Worm (Caenorhabditis elegans): ENCODE results near the gene ehbp-1.

DNA sequence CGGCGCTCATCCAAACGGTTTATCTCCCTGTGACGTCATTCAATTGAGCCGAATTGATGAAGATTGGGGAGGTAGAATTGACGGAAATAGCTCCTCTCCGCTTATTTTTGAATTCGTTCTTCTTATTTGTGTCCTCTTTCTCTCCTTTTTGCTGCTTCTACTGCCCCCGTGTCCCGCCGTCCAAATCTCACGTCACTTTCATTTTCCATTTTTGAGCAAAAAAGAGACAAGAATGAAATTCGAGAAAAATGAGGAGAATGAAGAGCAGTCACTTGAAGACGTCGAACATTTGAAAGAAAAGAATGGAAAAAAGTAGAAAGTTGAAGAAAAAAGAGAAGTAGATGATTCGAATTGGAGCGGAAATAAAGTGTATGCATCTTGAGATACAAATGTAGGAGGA, 13.1 kb downstream of the ehbp-1 start:
- TF ChIP-seq flt-1 (GFP tag; IDR thresholded peaks at IDR 0.05) (no peak), ref-1 (GFP tag; conservative IDR thresholded peaks at IDR 0.05) (no peak), cog-1 (tag; optimal IDR thresholded peaks at IDR 0.05) (no peak), ztf-29 (GFP tag; IDR thresholded peaks at IDR 0.05) (no peak), ztf-23 (GFP tag; IDR thresholded peaks at IDR 0.05) (no peak), klf-2 (GFP tag; conservative IDR thresholded peaks at IDR 0.05) (no peak)

All from whole organism, midembryonic.